Fruit fly (Drosophila melanogaster) whole organism, wandering third instar larva: ENCODE results near the gene Myo95E.

Experiments
- CrebA ChIP-seq: fragments of 200-800 bp; sonication (Bioruptor generic); optimal IDR thresholded peaks from 2 replicates; lab custom pipeline; 2016; ENCODE audit warnings: missing biosample characterization, mild to moderate bottlenecking, missing genetic modification characterization, borderline replicate concordance
- Dfd ChIP-seq: fragments of >200 bp; optimal IDR thresholded peaks from 2 replicates; lab custom pipeline; 2017; ENCODE audit warnings: missing biosample characterization, missing genetic modification characterization
- Mio ChIP-seq: sonication (Bioruptor generic); optimal IDR thresholded peaks from 2 replicates; lab custom pipeline; 2016; ENCODE audit warnings: missing biosample characterization, missing genetic modification characterization
- Vsx2 ChIP-seq: fragments of 200-300, 225-300 bp; sonication (Bioruptor generic); optimal IDR thresholded peaks from 2 replicates; lab custom pipeline; 2018; ENCODE audit warnings: missing biosample characterization, missing genetic modification characterization; ENCODE audit not compliant: partially characterized antibody
- br ChIP-seq: fragments of 200-800 bp; sonication (Bioruptor generic); optimal IDR thresholded peaks from 2 replicates; lab custom pipeline; 2016; ENCODE audit warnings: missing biosample characterization, missing genetic modification characterization
- psq ChIP-seq: fragments of 200-800 bp; sonication (Bioruptor generic); optimal IDR thresholded peaks from 3 replicates; lab custom pipeline; 2017; ENCODE audit warnings: missing biosample characterization, mild to moderate bottlenecking, missing genetic modification characterization, moderate library complexity
- usp ChIP-seq: fragments of >200 bp; optimal IDR thresholded peaks from 2 replicates; lab custom pipeline; 2017; ENCODE audit warnings: missing biosample characterization, missing genetic modification characterization
- woc ChIP-seq: sonication (Bioruptor generic); optimal IDR thresholded peaks from 2 replicates; lab custom pipeline; 2016; ENCODE audit warnings: missing biosample characterization, mild to moderate bottlenecking, missing genetic modification characterization

DNA sequence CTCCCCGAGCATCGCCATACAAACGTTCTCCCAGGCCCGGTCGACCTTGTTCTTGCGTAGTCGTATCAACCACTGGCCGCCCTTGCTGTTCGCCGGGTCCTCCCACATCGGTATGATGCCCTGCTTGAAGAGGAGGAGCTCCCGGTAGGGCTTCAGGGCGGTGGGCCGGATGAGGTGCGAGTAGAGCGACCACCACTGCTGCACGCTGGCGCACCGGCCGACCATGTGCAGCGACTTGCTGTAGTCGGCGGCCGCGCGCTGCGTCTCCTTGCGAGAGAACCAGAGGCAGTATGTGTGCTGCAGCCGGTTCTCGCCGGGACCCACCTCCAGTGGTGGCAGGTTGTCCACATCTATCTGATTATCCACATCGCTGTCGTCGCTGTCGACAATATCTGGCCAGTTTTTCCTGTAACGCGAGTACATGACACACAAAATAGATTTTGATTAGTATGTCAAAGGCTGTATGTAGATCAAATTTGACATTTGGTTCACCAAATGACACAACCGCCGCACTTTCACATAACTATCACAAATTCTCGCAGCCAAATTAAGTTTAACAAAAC is 54.3 kb downstream of the Myo95E start, which contains the start of gene CG10694:
- TF ChIP-seq woc (GFP tag; lab: Kevin White, UChicago) (no peak), Mio (GFP tag; lab: Kevin White, UChicago) (no peak), CrebA (GFP tag; lab: Kevin White, UChicago) (no peak), br (GFP tag; lab: Kevin White, UChicago) (no peak), psq (GFP tag; lab: Kevin White, UChicago) (no peak), Vsx2 (GFP tag; lab: Kevin White, UChicago) (no peak), usp (GFP tag; lab: Kevin White, UChicago) (no peak), Dfd (GFP tag; lab: Kevin White, UChicago) (no peak)
